Worm (Caenorhabditis elegans): Measurements from ENCODE around the gene copd-1.

DNA sequence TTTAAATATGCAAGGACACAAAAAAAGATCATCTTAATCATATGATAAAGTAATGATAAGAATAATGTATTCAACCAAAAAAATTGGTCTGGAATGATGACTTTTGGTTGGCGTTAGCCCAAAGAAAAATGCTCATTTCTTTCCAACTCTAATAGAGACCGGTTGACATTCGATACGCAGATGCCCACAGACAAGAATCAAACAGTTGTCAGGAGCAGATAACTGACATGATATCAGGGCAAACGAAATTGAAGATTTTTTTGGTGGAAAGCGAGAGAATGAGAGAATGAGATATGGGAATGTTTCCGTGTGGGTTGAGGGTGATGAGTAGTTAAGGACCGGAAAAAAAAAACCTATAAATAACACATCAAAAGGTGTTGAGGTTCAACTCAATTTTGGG is 14.3 kb upstream of the copd-1 start:
- no peak for TF ChIP-seq fkh-10 (GFP tag; optimal IDR thresholded peaks at IDR 0.05)
- TF ChIP-seq ceh-34 (tag; optimal IDR thresholded peaks at IDR 0.05) = no peak
- TF ChIP-seq pha-4 (tag; optimal IDR thresholded peaks at IDR 0.05) = no peak
- no peak for TF ChIP-seq tbx-2 (tag; optimal IDR thresholded peaks at IDR 0.05)
- no peak for TF ChIP-seq ama-1 (optimal IDR thresholded peaks at IDR 0.05)
- no peak for TF ChIP-seq elt-2 (tag; optimal IDR thresholded peaks at IDR 0.05)
- TF ChIP-seq nfya-1 (tag; optimal IDR thresholded peaks at IDR 0.05) = no peak
- no peak for TF ChIP-seq pqm-1 (tag; optimal IDR thresholded peaks at IDR 0.05)
- no peak for TF ChIP-seq tbx-7 (tag; optimal IDR thresholded peaks at IDR 0.05)
- TF ChIP-seq dve-1 (tag; optimal IDR thresholded peaks at IDR 0.05) = no peak
- no peak for TF ChIP-seq ztf-16 (tag; optimal IDR thresholded peaks at IDR 0.05)
- no peak for TF ChIP-seq ttx-3 (tag; optimal IDR thresholded peaks at IDR 0.05)
- TF ChIP-seq Y22D7AL.16 (tag; optimal IDR thresholded peaks at IDR 0.05) = no peak
- no peak for TF ChIP-seq che-1 (tag; optimal IDR thresholded peaks at IDR 0.05)
